Worm (Caenorhabditis elegans): ENCODE results near the gene C29E4.17.

C29E4.17 gene

DNA sequence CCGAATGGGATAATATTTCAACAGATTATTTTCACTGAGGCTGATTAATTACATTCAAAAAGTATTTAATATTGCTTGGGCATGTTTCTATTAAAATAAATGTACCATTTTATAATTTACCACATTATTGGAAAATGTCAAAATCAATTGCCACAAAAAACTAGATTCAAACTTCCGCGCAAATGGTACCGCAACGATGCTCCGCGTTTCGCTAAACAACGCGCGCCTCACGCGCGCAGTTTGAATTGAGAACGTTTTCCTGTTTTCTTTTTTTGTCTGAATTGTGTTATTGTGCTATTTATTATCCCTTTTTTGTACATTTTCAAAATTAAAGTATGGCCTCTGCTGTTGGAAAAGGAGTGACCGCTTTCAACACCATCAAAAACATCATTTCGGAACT lies 18.5 kb downstream of the C29E4.17 start, which contains the start of gene C29E4.12 (continued):
- TF ChIP-seq ces-1 (GFP tag; optimal IDR thresholded peaks at IDR 0.05) (no peak), mef-2 (tag; optimal IDR thresholded peaks at IDR 0.05) (no peak), jun-1 (tag; optimal IDR thresholded peaks at IDR 0.05) (peak; percentile 69), mab-9 (GFP tag; IDR thresholded peaks at IDR 0.05) (no peak), tbx-2 (tag; optimal IDR thresholded peaks at IDR 0.05) (peak; percentile 77), F16B12.6 (tag; optimal IDR thresholded peaks at IDR 0.05) (peak; percentile 62), C34B4.2 (tag; optimal IDR thresholded peaks at IDR 0.05) (no peak), pqm-1 (tag; optimal IDR thresholded peaks at IDR 0.05) (no peak), hpl-2 (GFP tag; optimal IDR thresholded peaks at IDR 0.05) (no peak), lin-39 (tag; optimal IDR thresholded peaks at IDR 0.05) (peak; percentile 41), mep-1 (tag; optimal IDR thresholded peaks at IDR 0.05) (peak; percentile 52), snu-23 (GFP tag; optimal IDR thresholded peaks at IDR 0.05) (peak; percentile 83), pax-3 (tag; optimal IDR thresholded peaks at IDR 0.05) (peak; percentile 65), nhr-20 (tag; optimal IDR thresholded peaks at IDR 0.05) (peak; percentile 74), nhr-77 (tag; optimal IDR thresholded peaks at IDR 0.05) (peak; percentile 61), lir-3 (tag; optimal IDR thresholded peaks at IDR 0.05; ENCODE audit: poor library complexity) (peak; percentile 61), zip-4 (GFP tag; optimal IDR thresholded peaks at IDR 0.05) (peak; percentile 25), Y116A8C.19 (tag; optimal IDR thresholded peaks at IDR 0.05; ENCODE audit: borderline replicate concordance) (no peak), efl-3 (GFP tag; optimal IDR thresholded peaks at IDR 0.05) (no peak), ceh-88 (GFP tag; IDR thresholded peaks at IDR 0.05) (no peak), swsn-7 (tag; optimal IDR thresholded peaks at IDR 0.05) (peak; percentile 71), nhr-84 (tag; optimal IDR thresholded peaks at IDR 0.05) (no peak), blmp-1 (tag; optimal IDR thresholded peaks at IDR 0.05) (peak; percentile 51), aha-1 (tag; optimal IDR thresholded peaks at IDR 0.05) (no peak), dpl-1 (GFP tag; optimal IDR thresholded peaks at IDR 0.05) (peak; percentile 96 to 98 (median 98)), egl-27 (tag; optimal IDR thresholded peaks at IDR 0.05) (no peak), efl-1 (optimal IDR thresholded peaks at IDR 0.05) (peak; percentile 82 to 98), efl-1 (GFP tag; optimal IDR thresholded peaks at IDR 0.05 in 1 of 2) (peak; percentile 98 to 100), sup-37 (GFP tag; optimal IDR thresholded peaks at IDR 0.05) (no peak), ceh-8 (GFP tag; optimal IDR thresholded peaks at IDR 0.05) (no peak), zag-1 (tag; optimal IDR thresholded peaks at IDR 0.05) (no peak), ztf-11 (tag; optimal IDR thresholded peaks at IDR 0.05) (peak in 1 of 2 experiments; percentile 18), nhr-90 (tag; optimal IDR thresholded peaks at IDR 0.05; ENCODE audit: poor library complexity) (peak; percentile 70), unc-62 (GFP tag; optimal IDR thresholded peaks at IDR 0.05) (no peak), fos-1 (tag; optimal IDR thresholded peaks at IDR 0.05) (peak; percentile 7), aly-2 (tag; optimal IDR thresholded peaks at IDR 0.05) (peak; percentile 64), sptf-1 (tag; optimal IDR thresholded peaks at IDR 0.05) (no peak), nhr-28 (tag; optimal IDR thresholded peaks at IDR 0.05) (no peak), fkh-8 (tag; optimal IDR thresholded peaks at IDR 0.05) (peak; percentile 62), vab-15 (tag; optimal IDR thresholded peaks at IDR 0.05) (no peak), sox-4 (tag; optimal IDR thresholded peaks at IDR 0.05) (no peak), fkh-10 (GFP tag; optimal IDR thresholded peaks at IDR 0.05) (no peak), nhr-11 (tag; optimal IDR thresholded peaks at IDR 0.05) (peak; percentile 59), xbp-1 (tag; optimal IDR thresholded peaks at IDR 0.05) (peak; percentile 78), C04F5.9 (tag; optimal IDR thresholded peaks at IDR 0.05) (peak; percentile 63), nhr-19 (GFP tag; conservative IDR thresholded peaks at IDR 0.05) (peak; percentile 79), unc-86 (tag; optimal IDR thresholded peaks at IDR 0.05) (peak; percentile 53), lin-14 (GFP tag; optimal IDR thresholded peaks at IDR 0.05) (no peak), egl-13 (tag; optimal IDR thresholded peaks at IDR 0.05) (peak; percentile 26), nhr-76 (tag; optimal IDR thresholded peaks at IDR 0.05) (no peak), hlh-17 (GFP tag; optimal IDR thresholded peaks at IDR 0.05; ENCODE audit: borderline replicate concordance) (no peak), unc-98 (GFP tag; IDR thresholded peaks at IDR 0.05) (no peak), lin-15B (tag; optimal IDR thresholded peaks at IDR 0.05) (peak; percentile 91), mdl-1 (tag; optimal IDR thresholded peaks at IDR 0.05) (peak in 1 of 2 experiments; percentile 66)

All from whole organism, L1 larva.